Worm (Caenorhabditis elegans): ENCODE measurements around the gene cpt-5.

ce11 chrV:13904446-13904845 is 31.5 kb downstream of the cpt-5 start, which contains the start of gene stdh-3:
- TF ChIP-seq elt-3 (tag; optimal IDR thresholded peaks at IDR 0.05) (no peak), nhr-76 (tag; optimal IDR thresholded peaks at IDR 0.05) (no peak), fos-1 (tag; optimal IDR thresholded peaks at IDR 0.05) (no peak)

All from whole organism, L3 larva.